Comparison of ENCODE assay signal across 3 worm cellular contexts in genomic region chrX:8048637-8049036, ce11.
TF ChIP-seq lines count a peak whose summit lies in the region.

No protein-coding gene starts in this region.

TF ChIP-seq in whole organism, L1 larva, 84 proteins besides CTCF, POLR2A, EP300 and RAD21 (continued from another document):
- TF ChIP-seq lin-35 (GFP tag; optimal IDR thresholded peaks at IDR 0.05; lab: Kevin White, UChicago) (peak in 1 of 2 experiments; percentile 33), nhr-71 (tag; optimal IDR thresholded peaks at IDR 0.05; lab: Kevin White, UChicago) (peak; percentile 50), F16B12.6 (tag; optimal IDR thresholded peaks at IDR 0.05; lab: Kevin White, UChicago) (no peak), ceh-82 (tag; optimal IDR thresholded peaks at IDR 0.05; lab: Kevin White, UChicago) (peak in 1 of 3 experiments; percentile 15), dsc-1 (tag; optimal IDR thresholded peaks at IDR 0.05; lab: Kevin White, UChicago) (peak; percentile 65), irx-1 (tag; optimal IDR thresholded peaks at IDR 0.05; lab: Kevin White, UChicago) (no peak), xbp-1 (tag; optimal IDR thresholded peaks at IDR 0.05; lab: Kevin White, UChicago) (peak; percentile 38), mdl-1 (tag; optimal IDR thresholded peaks at IDR 0.05; lab: Kevin White, UChicago) (no peak), snu-23 (GFP tag; optimal IDR thresholded peaks at IDR 0.05; lab: Kevin White, UChicago) (peak; percentile 68), swsn-7 (tag; optimal IDR thresholded peaks at IDR 0.05; lab: Kevin White, UChicago) (peak; percentile 9), hpl-2 (GFP tag; optimal IDR thresholded peaks at IDR 0.05; lab: Kevin White, UChicago) (no peak), rnt-1 (tag; optimal IDR thresholded peaks at IDR 0.05; lab: Kevin White, UChicago) (peak; percentile 14), lir-3 (tag; optimal IDR thresholded peaks at IDR 0.05; lab: Kevin White, UChicago; ENCODE audit: poor library complexity) (peak; percentile 12), mab-9 (GFP tag; IDR thresholded peaks at IDR 0.05; lab: Robert Waterston, UW) (no peak), fkh-10 (GFP tag; optimal IDR thresholded peaks at IDR 0.05; lab: Kevin White, UChicago) (no peak), elt-3 (tag; optimal IDR thresholded peaks at IDR 0.05; lab: Kevin White, UChicago) (peak in 1 of 6 experiments; percentile 2), fos-1 (tag; optimal IDR thresholded peaks at IDR 0.05; lab: Kevin White, UChicago) (peak; percentile 7), sox-4 (tag; optimal IDR thresholded peaks at IDR 0.05; lab: Kevin White, UChicago) (peak; percentile 9), nhr-77 (tag; optimal IDR thresholded peaks at IDR 0.05; lab: Kevin White, UChicago) (no peak)

TF ChIP-seq in whole organism, L2 larva, 48 proteins besides CTCF, POLR2A, EP300 and RAD21 (continued from another document):
- TF ChIP-seq egl-27 (tag; optimal IDR thresholded peaks at IDR 0.05; lab: Kevin White, UChicago) (no peak), blmp-1 (tag; optimal IDR thresholded peaks at IDR 0.05; lab: Kevin White, UChicago; ENCODE audit: insufficient read depth) (no peak), nhr-10 (tag; optimal IDR thresholded peaks at IDR 0.05; lab: Kevin White, UChicago) (no peak), nhr-12 (tag; optimal IDR thresholded peaks at IDR 0.05; lab: Kevin White, UChicago) (no peak), ceh-82 (tag; optimal IDR thresholded peaks at IDR 0.05; lab: Kevin White, UChicago) (no peak), elt-3 (tag; optimal IDR thresholded peaks at IDR 0.05; lab: Kevin White, UChicago) (no peak), dmd-4 (tag; optimal IDR thresholded peaks at IDR 0.05; lab: Kevin White, UChicago) (no peak), peb-1 (tag; optimal IDR thresholded peaks at IDR 0.05; lab: Kevin White, UChicago) (no peak), skn-1 (tag; optimal IDR thresholded peaks at IDR 0.05; lab: Kevin White, UChicago) (no peak), sma-3 (GFP tag; optimal IDR thresholded peaks at IDR 0.05; lab: Kevin White, UChicago) (peak; percentile 44), fos-1 (tag; optimal IDR thresholded peaks at IDR 0.05; lab: Kevin White, UChicago) (no peak), Y55F3AM.14 (GFP tag; optimal IDR thresholded peaks at IDR 0.05; lab: Kevin White, UChicago) (no peak), ztf-1 (GFP tag; conservative IDR thresholded peaks at IDR 0.05; lab: Robert Waterston, UW) (no peak), ama-1 (optimal IDR thresholded peaks at IDR 0.05; lab: Kevin White, UChicago) (no peak), F13H6.1 (tag; optimal IDR thresholded peaks at IDR 0.05; lab: Kevin White, UChicago) (no peak)

TF ChIP-seq in whole organism, L4 larva, 104 proteins besides CTCF, POLR2A, EP300 and RAD21 (continued from another document):
- no peak for TF ChIP-seq lsy-2 (tag; optimal IDR thresholded peaks at IDR 0.05; lab: Kevin White, UChicago)
- TF ChIP-seq attf-4 (tag; optimal IDR thresholded peaks at IDR 0.05; lab: Kevin White, UChicago): no peak
- no peak for TF ChIP-seq nhr-76 (tag; optimal IDR thresholded peaks at IDR 0.05; lab: Kevin White, UChicago)
- TF ChIP-seq aha-1 (tag; lab: Kevin White, UChicago): peak; percentile 43
